Worm (Caenorhabditis elegans) whole organism, late embryonic: ENCODE measurements around the gene hpo-12.

ENCODE experiments used
- C08G9.2 ChIP-seq: sonication (generic microtip); optimal IDR thresholded peaks from 2 replicates; lab custom pipeline; 2016; ENCODE audit warnings: mild to moderate bottlenecking, missing genetic modification characterization, moderate library complexity, missing compliant biosample characterization
- C38D4.7 ChIP-seq: fragments of 200-800 bp; sonication (Bioruptor generic); optimal IDR thresholded peaks from 2 replicates; lab custom pipeline; 2018; ENCODE audit warnings: mild to moderate bottlenecking, missing genetic modification characterization, moderate library complexity, missing compliant biosample characterization
- K02D7.2 ChIP-seq: sonication (generic microtip); optimal IDR thresholded peaks from 2 replicates; lab custom pipeline; 2017; ENCODE audit warnings: mild to moderate bottlenecking, missing genetic modification characterization, missing compliant biosample characterization
- Y22D7AL.16 ChIP-seq: sonication (generic microtip); optimal IDR thresholded peaks from 2 replicates; lab custom pipeline; 2016; ENCODE audit warnings: missing genetic modification characterization, missing compliant biosample characterization
- ceh-14 ChIP-seq: sonication (generic microtip); optimal IDR thresholded peaks from 2 replicates; lab custom pipeline; 2016; ENCODE audit warnings: missing genotype, missing genetic modification characterization, missing compliant biosample characterization
- ceh-18 ChIP-seq: sonication (generic microtip); optimal IDR thresholded peaks from 2 replicates; lab custom pipeline; 2016; ENCODE audit warnings: missing genetic modification characterization, missing compliant biosample characterization
- ceh-45 ChIP-seq: fragments of 200-800 bp; sonication (Bioruptor generic); IDR thresholded peaks from 2 replicates; pipeline ENCODE4 v1.3.6; 2022; ENCODE audit warnings: missing genetic modification reagents, missing genetic modification characterization, missing compliant biosample characterization
- dmd-4 ChIP-seq: sonication (generic microtip); optimal IDR thresholded peaks from 2 replicates; lab custom pipeline; 2016; ENCODE audit warnings: borderline replicate concordance, missing genetic modification characterization, missing compliant biosample characterization
- dve-1 ChIP-seq: sonication (generic microtip); optimal IDR thresholded peaks from 2 replicates; lab custom pipeline; 2017; ENCODE audit warnings: antibody characterized with exemption, mild to moderate bottlenecking, missing genetic modification characterization, missing compliant biosample characterization
- elt-2 ChIP-seq: sonication (generic microtip); optimal IDR thresholded peaks from 2 replicates; lab custom pipeline; 2016; ENCODE audit warnings: missing genetic modification reagents, missing genetic modification characterization, missing compliant biosample characterization
- elt-4 ChIP-seq: sonication (generic microtip); optimal IDR thresholded peaks from 2 replicates; lab custom pipeline; 2016; ENCODE audit warnings: missing genetic modification characterization, missing compliant biosample characterization
- ets-4 ChIP-seq: sonication (generic microtip); optimal IDR thresholded peaks from 2 replicates; lab custom pipeline; 2016; ENCODE audit warnings: missing genetic modification characterization, missing compliant biosample characterization
- eyg-1 ChIP-seq: sonication (generic microtip); optimal IDR thresholded peaks from 2 replicates; lab custom pipeline; 2016; ENCODE audit warnings: missing genotype, missing genetic modification characterization, missing compliant biosample characterization
- fax-1 ChIP-seq: sonication (generic microtip); optimal IDR thresholded peaks from 2 replicates; lab custom pipeline; 2016; ENCODE audit warnings: missing genotype, missing genetic modification characterization, missing compliant biosample characterization
- fkh-10 ChIP-seq: fragments of 150-350 bp; optimal IDR thresholded peaks from 2 replicates; lab custom pipeline; 2014; ENCODE audit warnings: missing biosample characterization, missing genetic modification reagents, missing genetic modification characterization
- gmeb-2 ChIP-seq: sonication (generic microtip); optimal IDR thresholded peaks from 2 replicates; lab custom pipeline; 2016; ENCODE audit warnings: missing genetic modification characterization, inconsistent platforms, missing compliant biosample characterization
- hlh-13 ChIP-seq: fragments of 200-800 bp; sonication (Bioruptor generic); optimal IDR thresholded peaks from 2 replicates; lab custom pipeline; 2018; ENCODE audit warnings: mild to moderate bottlenecking, missing genetic modification characterization, missing compliant biosample characterization
- hlh-15 ChIP-seq: sonication (generic microtip); optimal IDR thresholded peaks from 2 replicates; lab custom pipeline; 2016; ENCODE audit warnings: missing genetic modification characterization, missing compliant biosample characterization
- hlh-6 ChIP-seq: sonication (generic microtip); optimal IDR thresholded peaks from 2 replicates; lab custom pipeline; 2016; ENCODE audit warnings: missing genotype, missing genetic modification characterization, missing compliant biosample characterization
- lin-11 ChIP-seq: fragments of 200-800 bp; sonication (Bioruptor generic); optimal IDR thresholded peaks from 2 replicates; lab custom pipeline; 2018; ENCODE audit warnings: mild to moderate bottlenecking, missing genetic modification characterization, missing compliant biosample characterization
- nhr-11 ChIP-seq: fragments of 150-350 bp; optimal IDR thresholded peaks from 2 replicates; lab custom pipeline; 2014; ENCODE audit warnings: missing biosample characterization, missing genetic modification characterization
- odd-2 ChIP-seq: sonication (generic microtip); optimal IDR thresholded peaks from 2 replicates; lab custom pipeline; 2017; ENCODE audit warnings: antibody characterized with exemption, mild to moderate bottlenecking, missing genetic modification characterization, missing compliant biosample characterization
- pat-9 ChIP-seq: fragments of 200-800 bp; sonication (Bioruptor generic); optimal IDR thresholded peaks from 2 replicates; lab custom pipeline; 2018; ENCODE audit warnings: mild to moderate bottlenecking, missing genetic modification characterization, moderate library complexity, missing compliant biosample characterization
- pha-2 ChIP-seq: sonication (generic microtip); optimal IDR thresholded peaks from 2 replicates; lab custom pipeline; 2017; ENCODE audit warnings: mild to moderate bottlenecking, missing genetic modification characterization, missing compliant biosample characterization
- pha-4 ChIP-seq: fragments of 150-350 bp; optimal IDR thresholded peaks from 2 replicates; lab custom pipeline; 2018; ENCODE audit warnings: missing biosample characterization, missing genetic modification reagents, missing genetic modification characterization
- pqm-1 ChIP-seq: sonication (generic microtip); optimal IDR thresholded peaks from 2 replicates; lab custom pipeline; 2016; ENCODE audit warnings: missing genetic modification characterization, missing compliant biosample characterization
- ref-2 ChIP-seq: sonication (generic microtip); optimal IDR thresholded peaks from 2 replicates; lab custom pipeline; 2016; ENCODE audit warnings: missing genetic modification characterization, missing compliant biosample characterization
- sox-2 ChIP-seq: fragments of 200-800 bp; sonication (Bioruptor generic); IDR thresholded peaks from 2 replicates; pipeline ENCODE4 v1.3.6; 2022; ENCODE audit warnings: missing genetic modification reagents, missing genetic modification characterization, missing compliant biosample characterization
- syd-9 ChIP-seq: sonication (generic microtip); optimal IDR thresholded peaks from 2 replicates; lab custom pipeline; 2016; ENCODE audit warnings: mild to moderate bottlenecking, missing genetic modification characterization, moderate library complexity, missing compliant biosample characterization
- tbx-7 ChIP-seq: sonication (generic microtip); optimal IDR thresholded peaks from 2 replicates; lab custom pipeline; 2016; ENCODE audit warnings: missing genotype, missing genetic modification characterization, missing compliant biosample characterization
- ttx-3 ChIP-seq: sonication (generic microtip); optimal IDR thresholded peaks from 2 replicates; lab custom pipeline; 2016; ENCODE audit warnings: missing genetic modification reagents, missing genetic modification characterization, missing compliant biosample characterization
- unc-42 ChIP-seq: sonication (generic microtip); optimal IDR thresholded peaks from 2 replicates; lab custom pipeline; 2016; ENCODE audit warnings: missing genotype, missing genetic modification characterization, missing compliant biosample characterization
- zip-5 ChIP-seq: sonication (generic microtip); optimal IDR thresholded peaks from 2 replicates; lab custom pipeline; 2016; ENCODE audit warnings: missing genetic modification characterization, missing compliant biosample characterization
- ztf-16 ChIP-seq: sonication (generic microtip); optimal IDR thresholded peaks from 2 replicates; lab custom pipeline; 2017; ENCODE audit warnings: missing genetic modification characterization, missing compliant biosample characterization

The hpo-12 gene

DNA sequence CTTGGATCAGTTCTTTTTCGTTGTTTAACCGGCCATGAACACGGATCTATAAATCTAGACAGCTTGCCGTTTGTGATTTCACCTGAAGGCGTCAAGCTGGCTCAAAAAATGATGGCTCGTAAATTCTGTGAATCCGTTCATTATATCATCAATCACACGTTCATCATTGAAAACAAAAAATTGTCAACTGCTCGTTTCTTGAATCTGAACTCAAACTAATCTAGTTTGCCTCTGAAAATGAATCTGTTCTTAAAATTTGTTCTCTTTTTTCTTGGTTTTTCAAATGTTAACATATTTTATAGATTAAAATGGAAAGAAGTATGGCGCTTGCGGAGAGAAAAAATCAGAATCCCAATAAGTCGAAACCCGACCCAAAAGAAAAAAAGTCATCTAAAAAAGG lies 7.8 kb downstream of the hpo-12 start, which contains the start of gene C42C1.8:
Gene C42C1.8 (plus strand): TSS at position 301 of the 400 bp plus-strand sequence.
- TF ChIP-seq lin-11 = no peak

DNA sequence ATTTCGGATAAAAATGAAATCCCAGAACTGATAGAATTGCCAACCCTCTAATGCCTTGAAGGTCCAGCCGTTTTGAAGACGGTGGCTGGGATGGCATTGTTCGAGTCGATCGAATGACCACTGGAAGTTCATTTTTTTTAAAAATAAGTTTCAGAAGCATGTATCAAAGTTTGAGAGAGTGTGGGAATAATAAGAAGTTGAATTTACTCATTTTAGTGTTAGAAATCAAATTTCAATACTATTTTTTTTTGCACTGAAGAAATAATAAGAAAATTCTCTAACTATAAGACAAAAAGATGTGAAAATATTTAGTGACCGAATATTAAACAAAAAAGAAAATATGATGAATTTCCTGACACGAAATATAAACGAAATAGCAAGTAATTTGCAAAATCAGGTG lies 18.2 kb downstream of the hpo-12 start, which contains the start of gene oac-59:
Gene oac-59 (minus strand): TSS at position 101 of the 400 bp plus-strand sequence.
- TF ChIP-seq C38D4.7 (GFP tag; lab: Kevin White, UChicago) (no peak), pat-9 (tag; lab: Kevin White, UChicago) (no peak), zip-5 (tag; lab: Kevin White, UChicago) (no peak)
- TF ChIP-seq, all 69 proteins: peak for 0

DNA sequence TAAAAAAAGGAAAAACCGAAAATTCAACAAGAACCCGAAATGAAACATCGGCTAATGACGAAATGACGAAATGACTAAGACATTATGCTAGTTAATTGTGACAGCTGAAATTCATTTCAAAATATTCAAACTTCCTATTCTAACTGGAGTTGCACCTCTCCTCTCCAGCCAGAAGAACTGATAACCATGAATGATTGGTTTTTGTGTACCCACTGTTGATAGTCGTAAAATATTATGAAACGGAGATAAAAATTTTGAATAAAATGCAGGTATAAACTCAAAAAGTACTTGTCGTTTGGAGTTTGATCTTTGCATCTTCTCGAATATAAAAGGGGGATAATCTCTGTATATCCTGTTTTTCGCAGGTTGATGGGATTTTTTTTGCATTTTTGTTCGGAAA lies 19.9 kb downstream of the hpo-12 start:
- TF ChIP-seq odd-2 = no peak
- TF ChIP-seq syd-9 = no peak
- TF ChIP-seq ceh-14 (tag; lab: Kevin White, UChicago) = no peak
- TF ChIP-seq hlh-6 (tag; lab: Kevin White, UChicago) = no peak
- TF ChIP-seq Y22D7AL.16 = no peak
- no peak for TF ChIP-seq elt-4 (tag; lab: Kevin White, UChicago)
- no peak for TF ChIP-seq dve-1 (tag; lab: Kevin White, UChicago)
- TF ChIP-seq ets-4 = no peak
- TF ChIP-seq, all 69 proteins: peak for 0

DNA sequence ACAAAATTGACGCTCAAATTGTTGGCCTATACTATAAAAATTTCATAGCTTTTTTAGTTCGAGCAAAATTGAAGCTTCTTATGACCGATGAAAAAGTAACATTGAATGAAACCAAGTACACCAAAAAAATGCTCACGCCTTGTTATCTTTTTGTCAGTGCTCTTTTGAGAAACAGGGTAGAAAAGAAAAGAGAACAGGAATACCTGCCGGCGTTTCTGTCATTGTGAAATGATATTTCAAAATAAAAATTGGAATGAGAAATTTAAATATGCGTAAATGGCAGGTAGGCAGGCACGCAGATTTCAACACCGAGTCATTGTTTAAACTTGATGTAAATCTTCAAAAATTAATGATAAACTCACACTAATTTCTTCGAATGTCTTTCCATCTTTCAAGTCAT lies 21.8 kb downstream of the hpo-12 start:
- TF ChIP-seq hlh-15 (tag; lab: Kevin White, UChicago) (no peak), sox-2 (GFP tag; lab: Robert Waterston, UW) (no peak), syd-9 (no peak), ttx-3 (no peak), eyg-1 (no peak), dmd-4 (tag; lab: Kevin White, UChicago) (no peak), ceh-45 (GFP tag; lab: Robert Waterston, UW) (no peak), ztf-16 (no peak), ceh-18 (tag; lab: Kevin White, UChicago) (no peak), C08G9.2 (no peak), K02D7.2 (tag; lab: Kevin White, UChicago) (no peak), pha-4 (tag; lab: Kevin White, UChicago) (no peak)

DNA sequence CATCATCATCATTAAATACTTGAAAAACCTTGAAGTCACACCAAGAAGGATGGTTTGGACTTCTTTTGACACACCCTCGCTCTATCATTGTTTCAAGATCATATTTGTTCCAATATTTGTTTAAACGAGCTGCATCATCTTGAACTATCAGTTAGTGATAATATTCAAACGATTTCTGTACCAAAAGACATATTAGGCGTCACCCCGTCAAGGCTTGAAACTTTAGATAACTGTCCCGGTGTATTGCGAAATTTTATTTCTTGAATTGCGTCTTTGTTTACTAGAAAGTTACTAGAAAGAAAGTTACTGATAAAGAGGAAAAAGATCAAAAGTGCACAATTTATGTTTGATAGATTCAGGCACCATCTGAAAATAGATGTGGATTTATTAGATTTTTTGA lies 23.0 kb downstream of the hpo-12 start:
- TF ChIP-seq unc-42 (no peak), nhr-11 (no peak), elt-2 (tag; lab: Kevin White, UChicago) (peak; percentile 31), elt-4 (tag; lab: Kevin White, UChicago) (no peak)

DNA sequence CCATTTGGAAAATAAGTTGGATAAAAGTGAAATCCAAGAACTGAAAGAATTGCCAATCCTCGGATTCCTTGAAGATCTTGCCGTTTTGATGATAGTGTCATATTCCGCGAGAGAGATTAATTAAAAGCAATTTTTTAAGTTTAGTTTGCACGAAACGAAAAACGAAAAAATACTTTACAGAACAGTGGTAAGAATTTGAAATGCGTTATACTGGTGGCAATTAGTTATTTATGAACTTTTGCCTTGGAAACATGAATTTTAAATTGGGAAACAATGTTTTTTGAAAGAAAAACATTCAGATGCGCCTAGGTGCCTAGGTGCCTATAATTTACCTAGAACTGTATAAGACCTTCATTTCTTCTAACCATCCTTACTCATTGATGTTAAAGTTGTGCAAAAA lies 24.7 kb downstream of the hpo-12 start, which contains the start of gene oac-57:
Gene oac-57 (minus strand): TSS at position 101 of the 400 bp plus-strand sequence.
- TF ChIP-seq K02D7.2 (tag; lab: Kevin White, UChicago) (no peak), Y22D7AL.16 (no peak)
- TF ChIP-seq, all 69 proteins: peak for 0

DNA sequence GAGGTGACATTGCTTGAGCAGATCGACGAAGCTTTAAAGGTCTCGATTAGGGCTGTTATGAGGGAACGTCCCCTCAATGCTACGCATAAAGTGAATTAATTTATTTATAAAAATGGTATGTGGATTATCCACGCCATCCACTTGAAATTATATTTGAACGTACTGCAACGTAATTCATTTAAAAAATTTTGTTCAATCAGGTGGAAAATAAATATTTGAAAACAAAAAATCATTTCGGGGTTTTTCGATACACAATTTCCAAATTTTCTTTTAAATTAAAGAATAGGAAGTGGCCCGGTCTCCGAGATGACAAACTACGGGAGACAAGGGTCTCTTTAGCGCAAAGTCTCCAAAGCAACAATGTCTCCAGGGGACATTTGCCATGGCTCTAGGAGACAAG lies 28.6 kb downstream of the hpo-12 start, which contains the start of gene oac-58:
Gene oac-58 (minus strand): TSS at position 101 of the 400 bp plus-strand sequence.
- no peak for TF ChIP-seq gmeb-2
- no peak for TF ChIP-seq hlh-13 (GFP tag; lab: Kevin White, UChicago)
- no peak for TF ChIP-seq Y22D7AL.16
- no peak for TF ChIP-seq pat-9 (tag; lab: Kevin White, UChicago)
- TF ChIP-seq ref-2 (tag; lab: Kevin White, UChicago) = no peak
- no peak for TF ChIP-seq pha-2
- no peak for TF ChIP-seq pqm-1 (tag; lab: Kevin White, UChicago)
- no peak for TF ChIP-seq fkh-10 (GFP tag; lab: Kevin White, UChicago)
- TF ChIP-seq hlh-15 (tag; lab: Kevin White, UChicago) = no peak
- no peak for TF ChIP-seq fax-1 (tag; lab: Kevin White, UChicago)
- no peak for TF ChIP-seq tbx-7 (tag; lab: Kevin White, UChicago)
- TF ChIP-seq eyg-1 = no peak
